Worm (Caenorhabditis elegans) whole organism, early embryonic: ENCODE data around the gene mlt-4.

Experiments
- ama-1 ChIP-seq: fragments of 150-350 bp; optimal IDR thresholded peaks from 2 replicates; lab custom pipeline; 2014
- ceh-36 ChIP-seq: sonication (generic microtip); optimal IDR thresholded peaks from 2 replicates; lab custom pipeline; 2016; ENCODE audit warnings: missing genetic modification characterization, inconsistent platforms, missing compliant biosample characterization
- flt-1 ChIP-seq: fragments of 200-800 bp; sonication (Bioruptor generic); IDR thresholded peaks from 2 replicates; pipeline ENCODE4 v1.3.6; 2022; ENCODE audit warnings: missing genetic modification characterization, missing compliant biosample characterization
- hmbx-1 ChIP-seq: sonication (generic microtip); optimal IDR thresholded peaks from 2 replicates; lab custom pipeline; 2016; ENCODE audit warnings: mild to moderate bottlenecking, missing genetic modification characterization, missing compliant biosample characterization
- hmg-4 ChIP-seq: fragments of 200-800 bp; sonication (Bioruptor generic); optimal IDR thresholded peaks from 2 replicates; lab custom pipeline; 2018; ENCODE audit warnings: mild to moderate bottlenecking, missing genetic modification characterization, missing compliant biosample characterization
- scrt-1 ChIP-seq: fragments of 200-800 bp; sonication (Bioruptor generic); IDR thresholded peaks from 2 replicates; pipeline ENCODE4 v1.3.6; 2022; ENCODE audit warnings: missing genetic modification characterization, missing compliant biosample characterization
- sea-1 ChIP-seq: fragments of 200-800 bp; sonication (Bioruptor generic); conservative IDR thresholded peaks from 2 replicates; pipeline ENCODE4 v1.3.6; 2022; ENCODE audit warnings: missing genetic modification characterization, missing compliant biosample characterization
- tra-4 ChIP-seq: sonication (generic microtip); optimal IDR thresholded peaks from 2 replicates; lab custom pipeline; 2017; ENCODE audit warnings: missing genetic modification characterization, missing compliant biosample characterization

DNA sequence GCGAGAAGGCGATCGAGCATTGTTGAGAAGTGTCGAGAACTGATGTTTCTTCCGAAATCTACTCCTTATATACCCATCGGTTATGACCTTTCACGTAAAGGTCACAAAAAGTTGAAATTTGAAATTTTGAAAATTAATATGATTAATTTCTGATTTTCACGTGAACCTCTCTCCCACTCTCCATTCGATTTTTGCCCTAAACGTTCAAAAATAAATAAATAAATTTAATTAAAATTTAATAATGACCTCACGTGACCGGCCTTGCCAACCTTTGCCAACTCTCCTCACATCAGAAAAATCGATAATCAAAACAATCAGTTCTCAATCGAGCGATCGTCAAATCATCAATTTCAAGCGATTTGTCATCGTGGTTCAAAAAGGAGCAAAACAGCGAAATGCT lies 28.2 kb upstream of the mlt-4 start, which contains the start of gene Y113G7C.1:
- TF ChIP-seq ceh-36 (tag; lab: Kevin White, UChicago) (no peak), flt-1 (no peak), tra-4 (tag; lab: Kevin White, UChicago) (no peak), scrt-1 (GFP tag; lab: Robert Waterston, UW) (no peak), ama-1 (lab: Kevin White, UChicago) (no peak), hmbx-1 (tag; lab: Kevin White, UChicago) (no peak), hmg-4 (GFP tag; lab: Kevin White, UChicago) (no peak), sea-1 (GFP tag; lab: Robert Waterston, UW) (no peak)
